Worm (Caenorhabditis elegans) whole organism, young adult: ENCODE measurements around the gene fbxa-98.
A peak's percentile ranks its signal among the peaks of the same experiment; 100 is the strongest.
"Not testable (repeated sequence)": the region's sequence is repeated elsewhere in the genome, so short reads cannot be mapped to it uniquely, and the experiment has no call there.

Source experiments
- B0035.1 ChIP-seq: sonication (generic microtip); optimal IDR thresholded peaks from 2 replicates; lab custom pipeline; 2016; ENCODE audit warnings: missing genetic modification characterization, mild to moderate bottlenecking, missing compliant biosample characterization, missing genotype, missing genetic modification reagents
- B0336.3 ChIP-seq: fragments of 200-800 bp; sonication (Bioruptor generic); IDR thresholded peaks from 2 replicates; pipeline ENCODE4 v1.3.6; 2022; ENCODE audit warnings: missing genetic modification characterization, missing compliant biosample characterization
- D2030.7 ChIP-seq: fragments of 200-800 bp; sonication (Bioruptor generic); IDR thresholded peaks from 2 replicates; pipeline ENCODE4 v1.3.6; 2022; ENCODE audit warnings: missing genetic modification reagents, missing genetic modification characterization, missing compliant biosample characterization
- F55B11.4 ChIP-seq: sonication (generic microtip); optimal IDR thresholded peaks from 2 replicates; lab custom pipeline; 2016; ENCODE audit warnings: missing compliant biosample characterization, missing genetic modification characterization, borderline replicate concordance; ENCODE audit not compliant: insufficient read depth
- T26A5.8 ChIP-seq: sonication (generic microtip); optimal IDR thresholded peaks from 2 replicates; lab custom pipeline; 2016; ENCODE audit warnings: missing genetic modification characterization, missing compliant biosample characterization
- Y95B8A.8 ChIP-seq: fragments of 200-800 bp; sonication (Bioruptor generic); IDR thresholded peaks from 2 replicates; pipeline ENCODE4 v1.3.6; 2022; ENCODE audit warnings: missing genetic modification reagents, missing genetic modification characterization, missing compliant biosample characterization
- akir-1 ChIP-seq: fragments of 200-800 bp; sonication (Bioruptor generic); optimal IDR thresholded peaks from 2 replicates; lab custom pipeline; 2018; ENCODE audit warnings: mild to moderate bottlenecking, missing genetic modification characterization, moderate library complexity, missing compliant biosample characterization
- aptf-2 ChIP-seq: fragments of 200-800 bp; sonication (Bioruptor generic); conservative IDR thresholded peaks from 2 replicates; pipeline ENCODE4 v1.3.6; 2022; ENCODE audit warnings: missing genetic modification reagents, missing genetic modification characterization, missing compliant biosample characterization
- athp-1 ChIP-seq: sonication (generic microtip); optimal IDR thresholded peaks from 2 replicates; lab custom pipeline; 2017; ENCODE audit warnings: mild to moderate bottlenecking, missing genetic modification characterization, missing compliant biosample characterization
- attf-6 ChIP-seq: fragments of 200-800 bp; sonication (Bioruptor generic); IDR thresholded peaks from 2 replicates; pipeline ENCODE4 v1.3.6; 2022; ENCODE audit warnings: missing genetic modification reagents, missing genetic modification characterization, missing compliant biosample characterization
- bed-2 ChIP-seq: fragments of 200-800 bp; sonication (Bioruptor generic); IDR thresholded peaks from 2 replicates; pipeline ENCODE4 v1.3.6; 2022; ENCODE audit warnings: missing genetic modification reagents, missing genetic modification characterization, missing compliant biosample characterization
- ceh-58 ChIP-seq: fragments of 200-800 bp; sonication (Bioruptor generic); IDR thresholded peaks from 2 replicates; pipeline ENCODE4 v1.3.6; 2022; ENCODE audit warnings: missing genetic modification characterization, missing compliant biosample characterization
- dox-1 ChIP-seq: fragments of 200-800 bp; sonication (Bioruptor generic); IDR thresholded peaks from 2 replicates; pipeline ENCODE4 v1.3.6; 2022; ENCODE audit warnings: missing genetic modification reagents, missing genetic modification characterization, missing compliant biosample characterization
- dpff-1 ChIP-seq: sonication (generic microtip); optimal IDR thresholded peaks from 2 replicates; lab custom pipeline; 2017; ENCODE audit warnings: mild to moderate bottlenecking, missing genetic modification characterization, missing compliant biosample characterization
- dpl-1 ChIP-seq: fragments of 150-350 bp; optimal IDR thresholded peaks from 2 replicates; lab custom pipeline; 2014; ENCODE audit warnings: missing biosample characterization, missing genetic modification reagents, missing genetic modification characterization
- egl-18 ChIP-seq: fragments of 200-800 bp; sonication (Bioruptor generic); IDR thresholded peaks from 2 replicates; pipeline ENCODE4 v1.3.6; 2022; ENCODE audit warnings: missing genetic modification reagents, missing genetic modification characterization, missing compliant biosample characterization
- fkh-3 ChIP-seq: sonication (generic microtip); optimal IDR thresholded peaks from 2 replicates; lab custom pipeline; 2016; ENCODE audit warnings: mild to moderate bottlenecking, missing genetic modification characterization, missing compliant biosample characterization
- hsf-1 ChIP-seq: fragments of 200-800 bp; sonication (Bioruptor generic); IDR thresholded peaks from 2 replicates; pipeline ENCODE4 v1.3.6; 2022; ENCODE audit warnings: missing genetic modification reagents, missing genetic modification characterization, missing compliant biosample characterization
- lin-35 ChIP-seq, 3 experiments: fragments of 150-350 bp in 2 of 3; sonication (generic microtip) in 1 of 3; optimal IDR thresholded peaks; 2 replicates each; lab custom pipeline; 2014 to 2018; ENCODE audit warnings: missing biosample characterization in 3 of 3, missing genetic modification characterization in 3 of 3, missing genetic modification reagents in 3 of 3
- madf-10 ChIP-seq: sonication (generic microtip); optimal IDR thresholded peaks from 2 replicates; lab custom pipeline; 2016; ENCODE audit warnings: mild to moderate bottlenecking, missing genetic modification characterization, missing compliant biosample characterization
- madf-6 ChIP-seq: fragments of 200-800 bp; sonication (Bioruptor generic); IDR thresholded peaks from 2 replicates; pipeline ENCODE4 v1.3.6; 2022; ENCODE audit warnings: missing genetic modification reagents, missing genetic modification characterization, missing compliant biosample characterization
- mcd-1 ChIP-seq: fragments of 200-800 bp; sonication (Bioruptor generic); IDR thresholded peaks from 2 replicates; pipeline ENCODE4 v1.3.6; 2022; ENCODE audit warnings: missing genetic modification reagents, missing genetic modification characterization, missing compliant biosample characterization
- mes-4 ChIP-seq: sonication (generic microtip); optimal IDR thresholded peaks from 2 replicates; lab custom pipeline; 2016; ENCODE audit warnings: missing genotype, missing genetic modification characterization, missing compliant biosample characterization
- nfya-1 ChIP-seq: sonication (generic microtip); optimal IDR thresholded peaks from 2 replicates; lab custom pipeline; 2017; ENCODE audit warnings: antibody characterized with exemption, missing compliant biosample characterization, missing genetic modification characterization, borderline replicate concordance; ENCODE audit not compliant: insufficient read depth
- nhr-179 ChIP-seq: sonication (generic microtip); optimal IDR thresholded peaks from 2 replicates; lab custom pipeline; 2016; ENCODE audit warnings: mild to moderate bottlenecking, missing genetic modification characterization, missing compliant biosample characterization
- nhr-90 ChIP-seq: sonication (generic microtip); optimal IDR thresholded peaks from 2 replicates; lab custom pipeline; 2016; ENCODE audit warnings: missing genotype, mild to moderate bottlenecking, missing genetic modification characterization, missing compliant biosample characterization
- rcor-1 ChIP-seq: fragments of 200-800 bp; sonication (Bioruptor generic); IDR thresholded peaks from 2 replicates; pipeline ENCODE4 v1.3.6; 2022; ENCODE audit warnings: missing genetic modification reagents, missing genetic modification characterization, missing compliant biosample characterization
- sdz-38 ChIP-seq: sonication (generic microtip); optimal IDR thresholded peaks from 2 replicates; lab custom pipeline; 2016; ENCODE audit warnings: missing genotype, missing genetic modification characterization, missing compliant biosample characterization
- snpc-1.1 ChIP-seq: sonication (generic microtip); optimal IDR thresholded peaks from 2 replicates; lab custom pipeline; 2017; ENCODE audit warnings: missing genetic modification characterization, mild to moderate bottlenecking, missing compliant biosample characterization, antibody characterized with exemption, moderate library complexity, missing genotype, missing genetic modification reagents; ENCODE audit not compliant: insufficient read depth
- snpc-3.4 ChIP-seq: sonication (generic microtip); optimal IDR thresholded peaks from 2 replicates; lab custom pipeline; 2017; ENCODE audit warnings: missing genetic modification characterization, mild to moderate bottlenecking, missing compliant biosample characterization, antibody characterized with exemption, moderate library complexity, missing genotype, missing genetic modification reagents
- snpc-4 ChIP-seq, 5 experiments: fragments of 150-350 bp in 1 of 5; sonication (generic microtip) in 4 of 5; optimal IDR thresholded peaks; 2 replicates each; lab custom pipeline; 2014 to 2018; ENCODE audit warnings: missing genetic modification characterization in 5 of 5, missing biosample characterization in 3 of 5, antibody characterized with exemption in 2 of 5, mild to moderate bottlenecking in 2 of 5, missing compliant biosample characterization in 2 of 5, missing genotype in 2 of 5, moderate library complexity in 2 of 5, missing genetic modification reagents in 1 of 5
- somi-1 ChIP-seq: fragments of 200-800 bp; sonication (Bioruptor generic); optimal IDR thresholded peaks from 2 replicates; lab custom pipeline; 2018; ENCODE audit warnings: mild to moderate bottlenecking, missing genetic modification characterization, missing compliant biosample characterization
- tbp1 ChIP-seq: fragments of 200-800 bp; sonication (Bioruptor generic); optimal IDR thresholded peaks from 2 replicates; lab custom pipeline; 2018; ENCODE audit warnings: mild to moderate bottlenecking, missing genetic modification characterization, missing compliant biosample characterization
- tbx-9 ChIP-seq: sonication (generic microtip); optimal IDR thresholded peaks from 2 replicates; lab custom pipeline; 2016; ENCODE audit warnings: borderline replicate concordance, missing genetic modification characterization, inconsistent platforms, missing compliant biosample characterization
- tlf-1 ChIP-seq: fragments of 200-800 bp; sonication (Bioruptor generic); optimal IDR thresholded peaks from 2 replicates; lab custom pipeline; 2018; ENCODE audit warnings: mild to moderate bottlenecking, missing genetic modification characterization, missing compliant biosample characterization
- unc-130 ChIP-seq: sonication (generic microtip); optimal IDR thresholded peaks from 2 replicates; lab custom pipeline; 2016; ENCODE audit warnings: missing genetic modification reagents, missing genetic modification characterization, missing compliant biosample characterization
- unc-62 ChIP-seq: fragments of 150-350 bp; optimal IDR thresholded peaks from 2 replicates; lab custom pipeline; 2014; ENCODE audit warnings: missing biosample characterization, missing genetic modification reagents, missing genetic modification characterization
- xnd-1 ChIP-seq: sonication (generic microtip); optimal IDR thresholded peaks from 2 replicates; lab custom pipeline; 2016; ENCODE audit warnings: missing genotype, missing genetic modification reagents, missing genetic modification characterization, missing compliant biosample characterization
- zim-3 ChIP-seq: sonication (generic microtip); optimal IDR thresholded peaks from 2 replicates; lab custom pipeline; 2017; ENCODE audit warnings: mild to moderate bottlenecking, missing genetic modification characterization, moderate library complexity, missing compliant biosample characterization
- ztf-28 ChIP-seq: fragments of 200-800 bp; sonication (Bioruptor generic); IDR thresholded peaks from 2 replicates; pipeline ENCODE4 v1.3.6; 2022; ENCODE audit warnings: missing genetic modification reagents, missing genetic modification characterization, missing compliant biosample characterization
- ztf-6 ChIP-seq: fragments of 200-800 bp; sonication (Bioruptor generic); IDR thresholded peaks from 2 replicates; pipeline ENCODE4 v1.3.6; 2022; ENCODE audit warnings: missing genetic modification reagents, missing genetic modification characterization, missing compliant biosample characterization

Gene fbxa-98

DNA sequence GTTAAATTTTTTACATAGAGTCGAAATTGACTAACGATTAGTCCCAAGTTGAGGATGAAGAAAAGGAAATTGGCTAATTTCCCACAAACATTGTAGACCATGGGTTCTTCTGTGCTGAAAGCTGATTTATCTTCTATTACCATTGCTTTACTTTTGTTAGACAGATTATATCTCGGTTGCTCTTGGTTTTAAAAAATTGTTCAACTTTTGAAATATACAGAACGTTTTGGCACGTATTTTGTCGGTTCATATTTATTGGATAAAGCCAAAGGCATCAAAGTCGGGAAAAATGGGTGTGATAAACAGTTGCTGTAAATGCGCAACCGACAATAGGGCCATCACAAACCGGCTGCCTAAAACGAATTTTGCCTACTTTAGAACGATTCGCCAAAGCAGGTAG is 41.6 kb upstream of the fbxa-98 start, which contains the start of gene tsp-5:
Gene tsp-5, minus strand, starts transcription at position 101 of the 400 bp plus-strand sequence.
- no peak for TF ChIP-seq B0035.1 (tag; lab: Kevin White, UChicago)
- TF ChIP-seq T26A5.8 (tag; lab: Kevin White, UChicago) = no peak
- TF ChIP-seq mcd-1 (GFP tag; lab: Robert Waterston, UW) = no peak
- TF ChIP-seq dpl-1 (GFP tag; lab: Kevin White, UChicago) = no peak

DNA sequence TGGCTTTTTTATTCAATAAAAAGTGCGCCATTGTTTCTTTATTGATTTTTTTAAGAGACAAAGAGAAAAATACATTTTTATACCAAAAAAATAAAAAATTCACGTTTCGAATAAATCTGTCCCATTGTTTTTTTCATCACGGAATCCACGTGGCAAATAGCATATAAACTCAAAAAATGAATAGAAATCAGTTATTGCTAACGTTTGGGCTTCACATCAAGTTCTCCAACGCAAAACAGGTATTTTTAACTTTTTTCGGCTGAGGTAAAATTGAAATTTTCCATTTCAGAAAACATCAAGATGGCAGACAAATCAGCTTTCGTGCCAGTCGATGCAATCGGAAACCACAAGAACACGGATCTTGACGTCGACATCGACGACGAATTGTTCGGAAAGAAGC is 39.9 kb upstream of the fbxa-98 start, which contains the start of gene Y45F10B.3:
Gene Y45F10B.3, plus strand, starts transcription at position 301 of the 400 bp plus-strand sequence.
- TF ChIP-seq somi-1 (GFP tag; lab: Kevin White, UChicago) = no peak
- no peak for TF ChIP-seq zim-3 (tag; lab: Kevin White, UChicago)
- TF ChIP-seq unc-130 (GFP tag; lab: Kevin White, UChicago) = no peak
- TF ChIP-seq madf-10 (tag; lab: Kevin White, UChicago) = no peak
- TF ChIP-seq, all 124 proteins: peak for 0

DNA sequence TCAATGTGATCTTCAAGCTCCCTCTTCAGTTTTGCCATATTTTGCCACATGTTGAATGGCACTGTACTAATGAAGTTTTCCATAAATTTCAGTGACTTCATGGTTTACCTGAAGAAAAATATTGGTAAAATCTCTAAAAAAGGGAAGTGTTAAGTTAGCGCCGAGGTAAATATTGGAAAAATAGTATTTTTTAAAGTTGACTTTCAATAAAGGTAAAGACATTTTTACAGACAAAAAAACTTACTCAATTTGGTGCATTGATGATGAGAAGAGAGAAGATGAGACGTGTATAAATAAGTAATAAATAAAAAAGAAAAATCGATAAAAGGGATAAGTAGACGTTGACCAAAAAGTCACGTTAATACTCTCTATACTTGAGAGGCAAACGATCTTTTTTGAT is 35.4 kb upstream of the fbxa-98 start, which contains the start of gene Y45F10B.9:
Gene Y45F10B.9, minus strand, starts transcription at position 101 of the 400 bp plus-strand sequence.
- TF ChIP-seq attf-6 (GFP tag; lab: Robert Waterston, UW); tlf-1 (GFP tag; lab: Kevin White, UChicago); xnd-1 (tag; lab: Kevin White, UChicago): not testable (repeated sequence)

DNA sequence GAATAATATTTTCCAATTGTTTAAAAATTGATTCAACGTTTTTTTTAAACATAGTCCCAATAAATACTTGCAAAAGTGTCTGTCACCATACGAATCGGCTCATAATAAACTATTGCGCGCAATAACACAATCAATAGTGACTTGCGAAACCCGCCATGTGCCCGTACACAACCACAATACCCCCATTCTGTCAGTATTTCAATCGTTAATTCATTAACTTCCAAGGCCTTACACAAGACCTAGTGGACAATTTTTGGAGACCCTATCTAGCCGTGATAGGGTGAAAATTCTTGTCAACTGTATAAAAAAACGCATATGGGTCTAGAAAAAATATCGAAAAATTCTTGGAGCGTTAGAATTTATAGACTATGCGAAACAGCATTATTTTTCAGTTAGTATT is 32.6 kb upstream of the fbxa-98 start:
- TF ChIP-seq B0035.1 (tag; lab: Kevin White, UChicago) (no peak), madf-10 (tag; lab: Kevin White, UChicago) (no peak), hsf-1 (0 out of 2 replicates have a peak, but pooled peaks have one; percentile 41), nfya-1 (tag; lab: Kevin White, UChicago) (no peak), snpc-4 (GFP tag; optimal IDR thresholded peaks at IDR 0.05; lab: Kevin White, UChicago) (peak; percentile 94), snpc-4 (tag; optimal IDR thresholded peaks at IDR 0.05; lab: Kevin White, UChicago) (peak; percentile 95 to 98 (median 96)), B0336.3 (GFP tag; lab: Robert Waterston, UW) (no peak), dpff-1 (no peak), ceh-58 (GFP tag; lab: Robert Waterston, UW) (no peak), attf-6 (GFP tag; lab: Robert Waterston, UW) (peak; percentile 98), unc-62 (GFP tag; lab: Kevin White, UChicago) (no peak), rcor-1 (GFP tag; lab: Robert Waterston, UW) (peak; percentile 14; the same call in 1 of the 2 replicates), egl-18 (GFP tag; lab: Robert Waterston, UW) (no peak), snpc-1.1 (tag; lab: Kevin White, UChicago) (peak; percentile 94), sdz-38 (tag; lab: Kevin White, UChicago) (no peak), ztf-6 (GFP tag; lab: Robert Waterston, UW) (no peak), nhr-90 (tag; lab: Kevin White, UChicago) (no peak), fkh-3 (tag; lab: Kevin White, UChicago) (no peak), F55B11.4 (tag; lab: Kevin White, UChicago) (no peak), D2030.7 (GFP tag; lab: Robert Waterston, UW) (peak; percentile 66), tbx-9 (tag; lab: Kevin White, UChicago) (no peak), akir-1 (GFP tag; lab: Kevin White, UChicago) (no peak), nhr-179 (tag; lab: Kevin White, UChicago) (no peak), unc-130 (GFP tag; lab: Kevin White, UChicago) (no peak), snpc-3.4 (tag; lab: Kevin White, UChicago) (peak; percentile 90), athp-1 (tag; lab: Kevin White, UChicago) (no peak), madf-6 (GFP tag; lab: Robert Waterston, UW) (peak; percentile 74), mes-4 (no peak), aptf-2 (GFP tag; lab: Robert Waterston, UW) (no peak), Y95B8A.8 (GFP tag; lab: Robert Waterston, UW) (no peak), dox-1 (peak; percentile 34; the same call in 1 of the 2 replicates), lin-35 (GFP tag; optimal IDR thresholded peaks at IDR 0.05; lab: Kevin White, UChicago) (no peak), tbp1 (GFP tag; lab: Kevin White, UChicago) (peak; percentile 75), ztf-28 (GFP tag; lab: Robert Waterston, UW) (no peak), bed-2 (GFP tag; lab: Robert Waterston, UW) (no peak)
